Worm (Caenorhabditis elegans) whole organism, late embryonic: ENCODE data around the gene T01G1.2.

Experiments used
- C08G9.2 ChIP-seq: sonication (generic microtip); optimal IDR thresholded peaks from 2 replicates; lab custom pipeline; 2016; ENCODE audit warnings: mild to moderate bottlenecking, missing genetic modification characterization, moderate library complexity, missing compliant biosample characterization
- F13H6.1 ChIP-seq: sonication (generic microtip); optimal IDR thresholded peaks from 2 replicates; lab custom pipeline; 2016; ENCODE audit warnings: missing genetic modification characterization, missing compliant biosample characterization
- T23F11.4 ChIP-seq: fragments of 200-800 bp; sonication (Bioruptor generic); optimal IDR thresholded peaks from 2 replicates; lab custom pipeline; 2018; ENCODE audit warnings: mild to moderate bottlenecking, missing genetic modification characterization, missing compliant biosample characterization
- ama-1 ChIP-seq: fragments of 150-350 bp; optimal IDR thresholded peaks from 2 replicates; lab custom pipeline; 2014
- ceh-14 ChIP-seq: sonication (generic microtip); optimal IDR thresholded peaks from 2 replicates; lab custom pipeline; 2016; ENCODE audit warnings: missing genotype, missing genetic modification characterization, missing compliant biosample characterization
- ceh-18 ChIP-seq: sonication (generic microtip); optimal IDR thresholded peaks from 2 replicates; lab custom pipeline; 2016; ENCODE audit warnings: missing genetic modification characterization, missing compliant biosample characterization
- ceh-22 ChIP-seq: sonication (generic microtip); optimal IDR thresholded peaks from 2 replicates; lab custom pipeline; 2017; ENCODE audit warnings: missing biosample characterization, missing genetic modification characterization
- ceh-48 ChIP-seq: sonication (generic microtip); optimal IDR thresholded peaks from 2 replicates; lab custom pipeline; 2016; ENCODE audit warnings: missing genetic modification characterization, inconsistent platforms, missing compliant biosample characterization
- ceh-9 ChIP-seq: sonication (generic microtip); optimal IDR thresholded peaks from 2 replicates; lab custom pipeline; 2016; ENCODE audit warnings: mild to moderate bottlenecking, missing genetic modification characterization, inconsistent platforms, missing compliant biosample characterization
- elt-2 ChIP-seq: sonication (generic microtip); optimal IDR thresholded peaks from 2 replicates; lab custom pipeline; 2016; ENCODE audit warnings: missing genetic modification reagents, missing genetic modification characterization, missing compliant biosample characterization
- elt-4 ChIP-seq: sonication (generic microtip); optimal IDR thresholded peaks from 2 replicates; lab custom pipeline; 2016; ENCODE audit warnings: missing genetic modification characterization, missing compliant biosample characterization
- eyg-1 ChIP-seq: sonication (generic microtip); optimal IDR thresholded peaks from 2 replicates; lab custom pipeline; 2016; ENCODE audit warnings: missing genotype, missing genetic modification characterization, missing compliant biosample characterization
- fax-1 ChIP-seq: sonication (generic microtip); optimal IDR thresholded peaks from 2 replicates; lab custom pipeline; 2016; ENCODE audit warnings: missing genotype, missing genetic modification characterization, missing compliant biosample characterization
- fkh-6 ChIP-seq: sonication (generic microtip); optimal IDR thresholded peaks from 2 replicates; lab custom pipeline; 2016; ENCODE audit warnings: missing genetic modification characterization, missing compliant biosample characterization
- gmeb-2 ChIP-seq: sonication (generic microtip); optimal IDR thresholded peaks from 2 replicates; lab custom pipeline; 2016; ENCODE audit warnings: missing genetic modification characterization, inconsistent platforms, missing compliant biosample characterization
- hlh-13 ChIP-seq: fragments of 200-800 bp; sonication (Bioruptor generic); optimal IDR thresholded peaks from 2 replicates; lab custom pipeline; 2018; ENCODE audit warnings: mild to moderate bottlenecking, missing genetic modification characterization, missing compliant biosample characterization
- hlh-15 ChIP-seq: sonication (generic microtip); optimal IDR thresholded peaks from 2 replicates; lab custom pipeline; 2016; ENCODE audit warnings: missing genetic modification characterization, missing compliant biosample characterization
- lim-6 ChIP-seq: sonication (generic microtip); optimal IDR thresholded peaks from 2 replicates; lab custom pipeline; 2016; ENCODE audit warnings: missing genetic modification characterization, missing compliant biosample characterization
- madf-2 ChIP-seq: sonication (generic microtip); optimal IDR thresholded peaks from 2 replicates; lab custom pipeline; 2017; ENCODE audit warnings: missing genetic modification characterization, missing compliant biosample characterization
- mec-3 ChIP-seq: sonication (generic microtip); optimal IDR thresholded peaks from 2 replicates; lab custom pipeline; 2016; ENCODE audit warnings: borderline replicate concordance, missing genetic modification characterization, missing compliant biosample characterization
- nfya-1 ChIP-seq: sonication (generic microtip); optimal IDR thresholded peaks from 2 replicates; lab custom pipeline; 2017; ENCODE audit warnings: missing genetic modification characterization, mild to moderate bottlenecking, missing compliant biosample characterization, antibody characterized with exemption, moderate library complexity
- nhr-232 ChIP-seq: sonication (generic microtip); optimal IDR thresholded peaks from 2 replicates; lab custom pipeline; 2016; ENCODE audit warnings: missing genetic modification characterization, missing compliant biosample characterization
- npax-4 ChIP-seq: sonication (generic microtip); optimal IDR thresholded peaks from 2 replicates; lab custom pipeline; 2016; ENCODE audit warnings: missing genetic modification characterization, missing compliant biosample characterization
- pax-1 ChIP-seq: fragments of 150-350 bp; optimal IDR thresholded peaks from 2 replicates; lab custom pipeline; 2014; ENCODE audit warnings: missing biosample characterization, missing genetic modification characterization
- pha-4 ChIP-seq: fragments of 150-350 bp; optimal IDR thresholded peaks from 2 replicates; lab custom pipeline; 2018; ENCODE audit warnings: missing biosample characterization, missing genetic modification reagents, missing genetic modification characterization
- ref-2 ChIP-seq: sonication (generic microtip); optimal IDR thresholded peaks from 2 replicates; lab custom pipeline; 2016; ENCODE audit warnings: missing genetic modification characterization, missing compliant biosample characterization
- tbx-2 ChIP-seq: sonication (generic microtip); optimal IDR thresholded peaks from 2 replicates; lab custom pipeline; 2016; ENCODE audit warnings: missing genetic modification characterization, missing compliant biosample characterization
- unc-3 ChIP-seq, 2 experiments: fragments of 200-800 bp in 1 of 2; sonication (Bioruptor generic) in 1 of 2; sonication (generic microtip) in 1 of 2; conservative IDR thresholded peaks in 1 of 2; optimal IDR thresholded peaks in 1 of 2; 2 replicates each; pipeline versions ENCODE4 v1.3.6 to Lab custom; 2016 to 2022; ENCODE audit warnings: missing compliant biosample characterization in 2 of 2, missing genetic modification characterization in 2 of 2, missing genetic modification reagents in 1 of 2
- zip-5 ChIP-seq: sonication (generic microtip); optimal IDR thresholded peaks from 2 replicates; lab custom pipeline; 2016; ENCODE audit warnings: missing genetic modification characterization, missing compliant biosample characterization
- ztf-16 ChIP-seq: sonication (generic microtip); optimal IDR thresholded peaks from 2 replicates; lab custom pipeline; 2017; ENCODE audit warnings: missing genetic modification characterization, missing compliant biosample characterization

The T01G1.2 gene

DNA sequence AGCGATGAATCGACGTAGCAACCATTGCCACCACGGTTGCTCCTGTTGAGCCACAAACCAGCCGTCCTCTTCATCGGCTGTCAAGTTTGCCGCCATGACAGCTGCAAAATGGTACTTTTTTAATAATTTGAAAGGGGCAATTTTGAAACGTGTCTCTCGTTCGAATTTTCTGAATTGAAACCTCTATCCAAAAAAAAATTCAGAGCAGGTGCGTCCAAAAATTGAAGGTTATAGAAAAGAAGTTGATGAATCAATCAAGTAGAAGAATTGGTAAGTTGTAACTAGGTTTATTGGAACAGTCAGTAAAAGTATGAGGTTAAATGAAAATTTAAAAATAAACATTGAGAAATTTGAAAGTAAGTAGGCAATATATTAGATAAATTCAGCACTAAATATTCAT, 7.2 kb downstream of the T01G1.2 start, which contains the start of gene T01G1.4:
T01G1.4 (minus strand) TSS at position 101 of the 400 bp plus-strand sequence.
- no peak for TF ChIP-seq elt-4 (tag; lab: Kevin White, UChicago)
- TF ChIP-seq ceh-18 (tag; lab: Kevin White, UChicago), result no peak
- no peak for TF ChIP-seq nfya-1 (tag; lab: Kevin White, UChicago)
- TF ChIP-seq ceh-48 (tag; lab: Kevin White, UChicago), result no peak
- no peak for TF ChIP-seq ceh-14 (tag; lab: Kevin White, UChicago)
- TF ChIP-seq tbx-2 (tag; lab: Kevin White, UChicago), result no peak
- TF ChIP-seq elt-2, result no peak
- no peak for TF ChIP-seq ama-1
- no peak for TF ChIP-seq pha-4

DNA sequence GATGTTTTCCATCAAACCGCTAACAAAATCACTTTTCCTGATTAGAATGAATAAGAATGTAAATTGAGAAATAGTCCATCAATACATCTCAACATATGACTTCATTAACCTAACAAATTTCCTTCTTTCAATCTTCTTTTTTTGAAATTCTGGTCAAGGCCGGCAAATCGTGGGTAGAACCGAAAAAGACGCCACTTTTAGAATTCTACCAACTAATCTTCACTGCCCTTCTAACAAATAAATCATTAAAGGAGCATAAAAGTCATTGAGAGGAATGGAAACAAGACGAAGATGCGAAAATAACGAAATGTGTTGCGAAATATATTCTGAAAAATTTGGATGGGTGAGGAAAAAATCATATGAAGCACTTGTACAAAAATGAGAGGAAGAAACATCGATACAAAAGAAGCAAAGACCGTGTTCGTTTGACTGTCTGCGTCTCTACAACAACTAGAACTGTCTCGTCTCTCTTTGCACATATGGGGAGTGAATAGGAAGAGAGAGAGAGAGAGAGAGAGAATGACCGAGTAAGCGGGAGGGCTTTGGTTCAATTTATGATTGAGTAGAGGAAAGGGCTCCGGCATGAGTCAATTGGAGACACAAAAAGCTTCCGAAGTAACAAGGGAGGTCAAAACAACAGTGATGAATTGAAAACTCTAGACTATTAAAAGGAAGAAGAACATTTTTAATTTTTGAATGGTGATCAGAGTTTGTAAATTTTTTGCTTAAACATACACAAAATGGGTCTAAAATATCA, 9.8 kb downstream of the T01G1.2 start:
- TF ChIP-seq eyg-1 (tag; lab: Kevin White, UChicago), result no peak
- TF ChIP-seq nfya-1 (tag; lab: Kevin White, UChicago), result peak; percentile 5
- peak; percentile 0 for TF ChIP-seq tbx-2 (tag; lab: Kevin White, UChicago)
- TF ChIP-seq fkh-6 (tag; lab: Kevin White, UChicago), result no peak

DNA sequence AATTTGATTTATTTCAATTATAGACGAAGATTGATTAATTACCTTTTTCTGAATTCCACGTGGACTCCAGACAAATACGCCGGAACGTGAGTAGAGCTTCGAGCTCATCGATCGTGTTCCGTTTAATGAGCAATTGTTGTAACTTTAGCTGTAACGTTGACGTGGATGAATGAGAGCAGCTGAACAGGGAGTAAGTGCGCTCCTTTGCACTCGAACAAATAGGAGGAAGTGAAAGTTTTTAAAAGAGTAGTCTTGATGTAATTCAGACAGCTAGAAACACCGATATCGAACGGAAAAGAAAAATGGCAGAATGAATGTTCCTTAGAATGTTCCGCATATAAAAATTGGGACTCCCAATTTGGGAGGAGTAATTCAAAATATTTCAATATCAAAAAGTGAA, 17.4 kb downstream of the T01G1.2 start, which contains the start of gene sec-31:
sec-31 (minus strand) TSS at position 148 of the 400 bp plus-strand sequence.
- no peak for TF ChIP-seq ceh-18 (tag; lab: Kevin White, UChicago)
- no peak for TF ChIP-seq zip-5 (tag; lab: Kevin White, UChicago)
- no peak for TF ChIP-seq nhr-232
- TF ChIP-seq ref-2, result no peak
- no peak for TF ChIP-seq hlh-13 (GFP tag; lab: Kevin White, UChicago)
- no peak for TF ChIP-seq elt-2
- no peak for TF ChIP-seq pax-1 (tag; lab: Kevin White, UChicago)
- TF ChIP-seq ztf-16 (tag; lab: Kevin White, UChicago), result no peak
- TF ChIP-seq lim-6 (tag; lab: Kevin White, UChicago), result no peak
- no peak for TF ChIP-seq F13H6.1 (tag; lab: Kevin White, UChicago)
- TF ChIP-seq elt-4 (tag; lab: Kevin White, UChicago), result no peak
- no peak for TF ChIP-seq C08G9.2 (tag; lab: Kevin White, UChicago)
- TF ChIP-seq ceh-48 (tag; lab: Kevin White, UChicago), result no peak

DNA sequence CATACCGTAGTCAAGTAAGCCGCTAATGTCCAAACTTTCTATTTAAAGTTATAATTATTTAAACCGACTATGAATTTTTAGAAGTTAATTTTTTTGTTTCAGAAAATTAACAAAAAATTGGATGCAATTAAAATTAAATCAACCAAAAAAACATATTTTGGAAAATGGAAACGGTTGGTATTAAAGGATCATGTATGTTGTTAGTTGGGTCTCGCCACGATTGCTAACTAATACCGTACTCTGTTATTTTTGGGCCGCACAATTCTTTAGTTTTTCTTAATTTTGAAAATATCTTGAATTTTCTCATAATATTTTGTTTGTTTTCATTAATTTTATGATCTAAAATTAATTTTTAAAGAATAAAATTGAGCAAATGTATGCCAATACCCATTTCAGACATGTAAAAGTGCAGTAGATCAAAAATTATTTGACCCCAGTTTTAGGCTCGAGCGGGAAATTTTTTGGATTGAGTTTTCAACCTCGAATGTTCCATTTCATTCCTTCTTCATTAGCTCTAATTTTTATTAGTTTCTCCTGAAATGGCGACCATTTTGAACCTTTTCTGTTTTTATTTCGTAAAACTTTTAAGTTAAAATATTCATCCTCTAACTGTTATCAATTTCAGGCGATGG, 18.3 kb downstream of the T01G1.2 start, which contains the start of gene cbd-1:
cbd-1 (plus strand) TSS at position 626 of the 632 bp plus-strand sequence.
- TF ChIP-seq fax-1 (tag; lab: Kevin White, UChicago) (no peak), T23F11.4 (GFP tag; lab: Kevin White, UChicago) (no peak), npax-4 (no peak), mec-3 (tag; lab: Kevin White, UChicago) (no peak), madf-2 (tag; lab: Kevin White, UChicago) (no peak), elt-2 (no peak), gmeb-2 (tag; lab: Kevin White, UChicago) (no peak), unc-3 (GFP tag; conservative IDR thresholded peaks at IDR 0.05; lab: Robert Waterston, UW) (no peak), unc-3 (tag; optimal IDR thresholded peaks at IDR 0.05; lab: Kevin White, UChicago) (no peak)

DNA sequence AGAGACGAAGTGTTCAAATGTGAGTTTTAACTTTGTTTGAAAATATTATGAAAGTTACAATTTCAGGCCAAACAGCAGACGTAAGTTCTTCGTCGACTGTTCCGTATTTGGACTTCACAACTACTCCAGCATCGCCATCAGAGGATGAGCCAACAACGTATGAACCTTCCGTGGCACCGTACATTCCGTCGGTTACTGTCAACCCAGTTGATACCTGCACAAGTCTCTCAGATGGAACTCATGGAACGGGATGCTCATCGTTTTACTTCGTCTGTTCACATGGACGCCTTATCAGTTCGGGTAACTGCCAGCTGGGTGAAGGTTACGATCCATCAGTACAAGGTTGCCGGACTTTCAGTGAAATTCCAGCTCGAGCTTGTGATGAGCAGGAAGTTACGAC, 21.5 kb downstream of the T01G1.2 start:
- no peak for TF ChIP-seq ceh-22 (tag; lab: Kevin White, UChicago)
- TF ChIP-seq hlh-15 (tag; lab: Kevin White, UChicago), result no peak
- TF ChIP-seq ceh-9 (tag; lab: Kevin White, UChicago), result no peak
- no peak for TF ChIP-seq npax-4
